Fruit fly (Drosophila melanogaster) whole organism, pupa: ENCODE measurements around the gene CG31077.

ENCODE experiments used
- CG10348 ChIP-seq: fragments of 200-800 bp; sonication (Bioruptor generic); IDR thresholded peaks from 2 replicates; pipeline ENCODE4 v1.3.6; 2022; ENCODE audit warnings: missing biosample characterization, missing genetic modification characterization
- CG15710 ChIP-seq: fragments of 200-800 bp; sonication (Bioruptor generic); optimal IDR thresholded peaks from 2 replicates; lab custom pipeline; 2018; ENCODE audit warnings: missing biosample characterization, mild to moderate bottlenecking, missing genetic modification characterization, moderate library complexity
- CG17806 ChIP-seq: fragments of 200-800 bp; sonication (Bioruptor generic); optimal IDR thresholded peaks from 2 replicates; lab custom pipeline; 2018; ENCODE audit warnings: missing biosample characterization, mild to moderate bottlenecking, missing genetic modification characterization, moderate library complexity
- CG32121 ChIP-seq: fragments of 200-800 bp; sonication (Bioruptor generic); IDR thresholded peaks from 2 replicates; pipeline ENCODE4 v1.3.6; 2022; ENCODE audit warnings: missing biosample characterization, missing genetic modification characterization
- CG4496 ChIP-seq: fragments of 200-800 bp; sonication (Bioruptor generic); IDR thresholded peaks from 3 replicates; pipeline ENCODE4 v1.3.6; 2022; ENCODE audit warnings: missing biosample characterization, missing genetic modification characterization
- CG8301 ChIP-seq: fragments of 200-800 bp; sonication (Bioruptor generic); optimal IDR thresholded peaks from 2 replicates; lab custom pipeline; 2018; ENCODE audit warnings: missing biosample characterization, mild to moderate bottlenecking, missing genetic modification characterization
- Pif1A ChIP-seq: fragments of 200-800 bp; sonication (Bioruptor generic); optimal IDR thresholded peaks from 3 replicates; lab custom pipeline; 2016; ENCODE audit warnings: missing biosample characterization, missing genetic modification characterization
- Pif1B ChIP-seq: fragments of 200-800 bp; sonication (Bioruptor generic); optimal IDR thresholded peaks from 3 replicates; lab custom pipeline; 2016; ENCODE audit warnings: missing biosample characterization, missing genetic modification characterization
- Snoo ChIP-seq: fragments of 200-800 bp; sonication (Bioruptor generic); optimal IDR thresholded peaks from 3 replicates; lab custom pipeline; 2017; ENCODE audit warnings: missing biosample characterization, mild to moderate bottlenecking, missing genetic modification characterization, inconsistent platforms

Gene CG31077

DNA sequence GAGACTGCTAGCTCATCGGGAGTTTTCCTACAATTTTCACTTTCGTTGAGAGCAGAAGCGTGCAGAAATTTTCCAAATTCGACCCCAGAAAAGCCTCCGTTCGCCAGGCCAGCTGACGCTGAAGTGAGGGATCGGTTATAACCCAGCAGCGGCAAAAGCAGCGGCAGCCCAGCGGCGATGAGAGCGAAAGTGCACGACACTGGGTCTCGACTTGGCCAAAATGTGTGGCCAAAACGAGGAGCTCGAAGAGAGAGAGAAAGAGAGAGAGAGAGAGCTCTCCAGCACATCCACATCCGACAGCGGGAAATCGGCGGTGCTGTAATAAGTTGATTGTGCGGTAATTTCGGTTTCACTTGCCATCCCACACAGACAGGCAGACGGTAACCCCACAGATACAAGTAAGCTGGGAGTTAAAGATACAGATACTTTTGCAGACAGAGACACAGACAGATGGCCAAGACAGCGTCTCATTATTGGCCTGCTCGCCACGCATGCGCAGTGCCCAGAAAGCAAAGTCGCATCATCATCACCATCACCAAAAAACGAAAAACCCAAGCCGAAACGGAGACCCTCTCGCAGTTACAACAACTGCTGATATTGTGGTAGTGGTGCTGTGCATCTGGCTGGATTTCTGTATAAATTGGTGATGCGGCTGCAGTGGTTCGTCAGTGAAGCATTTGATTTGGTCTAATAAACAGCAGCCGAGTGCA is 49.2 kb downstream of the CG31077 start, which contains the start of gene TwdlT:
Gene TwdlT, plus strand, starts transcription at position 660 of the 710 bp plus-strand sequence.
- TF ChIP-seq CG4496 (GFP tag; lab: Robert Waterston, UW): no peak
- peak; percentile 0 for TF ChIP-seq Snoo (tag; lab: Kevin White, UChicago)
- TF ChIP-seq CG10348: no peak
- TF ChIP-seq CG17806 (tag; lab: Kevin White, UChicago): no peak
- no peak for TF ChIP-seq CG15710

DNA sequence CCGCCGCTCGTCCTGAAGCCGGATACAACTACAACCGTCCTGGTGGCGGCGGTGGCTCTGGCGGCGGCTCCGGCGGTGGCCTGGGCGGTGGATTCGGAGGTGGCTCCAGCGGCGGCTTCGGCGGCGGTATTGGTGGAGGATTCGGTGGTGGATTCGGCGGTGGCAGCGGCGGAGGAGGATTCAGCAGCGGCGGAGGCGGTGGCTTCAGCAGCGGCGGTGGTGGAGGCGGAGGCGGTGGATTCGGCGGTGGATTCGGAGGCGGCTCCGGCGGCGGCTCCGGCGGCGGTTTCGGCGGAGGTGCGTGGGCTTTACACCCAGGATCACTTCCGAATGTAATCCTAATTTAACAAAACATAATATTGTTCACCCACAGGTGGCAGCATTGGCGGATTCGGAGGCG is 50.0 kb downstream of the CG31077 start:
- TF ChIP-seq Pif1B (GFP tag; lab: Kevin White, UChicago): no peak
- TF ChIP-seq CG4496 (GFP tag; lab: Robert Waterston, UW): no peak
- TF ChIP-seq CG32121 (GFP tag; lab: Robert Waterston, UW): no peak
- no peak for TF ChIP-seq CG8301 (tag; lab: Kevin White, UChicago)
- TF ChIP-seq Pif1A (GFP tag; lab: Kevin White, UChicago): no peak
